Worm (Caenorhabditis elegans): ENCODE measurements around the gene clec-255.

Gene clec-255

DNA sequence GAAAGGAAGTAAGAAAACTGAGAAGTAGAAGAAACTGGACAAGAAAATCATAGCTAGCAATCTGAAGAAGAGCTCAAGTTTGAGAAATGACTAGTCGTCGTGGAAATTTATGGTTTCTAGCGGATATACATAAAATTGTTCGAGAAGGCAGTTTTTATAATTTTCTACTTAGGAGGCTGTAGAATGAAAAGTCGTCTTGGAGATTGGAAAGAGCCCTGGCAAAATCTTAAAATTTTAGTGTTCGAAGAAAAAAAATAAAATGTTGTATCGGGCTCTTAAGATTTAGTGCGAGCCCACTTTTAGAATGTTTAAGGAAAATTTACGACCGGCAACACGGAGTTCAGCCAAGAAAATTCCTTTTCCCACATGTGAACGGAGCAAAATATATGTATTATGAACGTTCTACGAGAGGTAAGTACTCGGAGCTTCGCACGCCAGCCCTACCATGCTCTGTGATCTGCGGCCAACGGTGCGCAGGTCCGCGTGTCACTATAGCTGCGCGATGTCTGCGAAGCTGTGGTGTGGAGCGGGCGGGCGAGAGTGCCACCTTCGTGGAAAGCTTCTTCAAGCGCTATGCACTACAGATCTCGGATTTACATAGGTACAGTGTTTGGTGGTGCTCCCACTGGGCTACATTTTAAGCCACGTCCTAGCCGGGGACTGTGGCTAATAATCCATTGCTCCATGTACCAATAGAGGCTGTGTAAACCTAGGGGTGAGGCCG, 23.4 kb downstream of the clec-255 start, which contains the start of gene clec-251:
clec-251 (minus strand) TSS at position 51 of the 724 bp plus-strand sequence.
- no peak for TF ChIP-seq dao-5 (tag; optimal IDR thresholded peaks at IDR 0.05)
- no peak for TF ChIP-seq W03F9.2 (tag; optimal IDR thresholded peaks at IDR 0.05)
- TF ChIP-seq him-1 (tag; optimal IDR thresholded peaks at IDR 0.05), result no peak

DNA sequence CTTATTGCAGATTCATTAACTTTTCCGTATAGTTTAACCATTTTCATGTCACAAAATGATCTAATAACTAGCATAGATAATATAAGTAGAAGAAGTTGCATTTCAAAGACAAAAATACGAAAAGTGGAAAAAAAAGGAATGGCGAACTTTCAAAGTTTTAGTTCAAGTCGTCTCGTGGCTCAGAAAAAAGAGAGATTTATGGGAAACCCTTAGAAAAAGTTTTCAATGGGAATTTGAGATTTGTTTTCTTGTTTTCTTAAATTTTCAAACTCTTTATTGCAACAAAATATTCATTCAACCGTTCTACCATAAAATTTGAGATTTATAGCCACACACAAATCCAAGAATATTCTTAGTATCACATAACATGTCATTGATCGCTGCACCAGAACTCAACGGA, 28.4 kb downstream of the clec-255 start, which contains the start of gene clec-250:
clec-250 (minus strand) TSS at position 101 of the 400 bp plus-strand sequence.
- TF ChIP-seq dao-5 (tag; optimal IDR thresholded peaks at IDR 0.05) (no peak), him-1 (tag; optimal IDR thresholded peaks at IDR 0.05) (no peak), W03F9.2 (tag; optimal IDR thresholded peaks at IDR 0.05) (no peak)

DNA sequence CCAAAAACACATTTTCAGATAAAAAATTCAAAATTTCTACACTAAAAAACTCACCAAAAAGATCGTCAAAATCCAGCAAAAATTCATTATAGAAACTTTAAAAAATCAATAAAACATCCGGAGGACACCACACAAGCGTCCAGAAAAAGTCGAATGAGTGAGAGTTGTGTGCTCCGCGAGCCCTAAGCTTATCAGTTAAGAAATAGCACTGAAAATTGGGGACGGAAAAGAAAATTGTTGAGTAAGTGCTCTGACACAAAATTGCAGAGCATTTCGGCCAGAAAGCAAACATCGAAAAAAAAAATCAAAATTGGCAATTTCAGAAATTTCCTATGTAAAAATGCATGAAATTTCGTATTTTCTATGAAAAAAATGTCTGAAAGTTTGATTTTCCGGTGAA, 32.9 kb downstream of the clec-255 start:
- no peak for TF ChIP-seq him-1 (tag; optimal IDR thresholded peaks at IDR 0.05)
- TF ChIP-seq W03F9.2 (tag; optimal IDR thresholded peaks at IDR 0.05), result no peak
- no peak for TF ChIP-seq dao-5 (tag; optimal IDR thresholded peaks at IDR 0.05)

DNA sequence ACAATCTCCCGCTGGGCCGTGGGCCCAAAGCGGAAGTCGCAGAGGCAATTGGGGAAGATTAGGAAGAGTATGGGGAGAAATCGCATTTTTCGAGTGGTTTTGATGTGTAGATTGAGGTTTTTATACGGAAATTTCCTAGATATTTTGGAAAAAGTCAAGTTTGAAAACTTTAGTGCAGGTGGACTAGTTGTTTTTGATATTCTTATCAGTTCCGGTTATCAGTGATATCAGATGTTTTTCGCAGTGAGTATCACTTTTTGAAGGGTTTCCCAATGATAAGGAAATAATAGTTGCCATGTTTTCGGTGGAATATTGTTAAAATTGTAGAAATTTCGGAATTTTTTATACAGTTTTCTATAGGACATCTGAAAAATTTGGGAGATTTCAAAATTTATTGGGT, 36.1 kb downstream of the clec-255 start, which contains the start of gene scl-20:
scl-20 (minus strand) TSS at position 101 of the 400 bp plus-strand sequence.
- TF ChIP-seq W03F9.2 (tag; optimal IDR thresholded peaks at IDR 0.05) (no peak), dao-5 (tag; optimal IDR thresholded peaks at IDR 0.05) (no peak), him-1 (tag; optimal IDR thresholded peaks at IDR 0.05) (no peak)

DNA sequence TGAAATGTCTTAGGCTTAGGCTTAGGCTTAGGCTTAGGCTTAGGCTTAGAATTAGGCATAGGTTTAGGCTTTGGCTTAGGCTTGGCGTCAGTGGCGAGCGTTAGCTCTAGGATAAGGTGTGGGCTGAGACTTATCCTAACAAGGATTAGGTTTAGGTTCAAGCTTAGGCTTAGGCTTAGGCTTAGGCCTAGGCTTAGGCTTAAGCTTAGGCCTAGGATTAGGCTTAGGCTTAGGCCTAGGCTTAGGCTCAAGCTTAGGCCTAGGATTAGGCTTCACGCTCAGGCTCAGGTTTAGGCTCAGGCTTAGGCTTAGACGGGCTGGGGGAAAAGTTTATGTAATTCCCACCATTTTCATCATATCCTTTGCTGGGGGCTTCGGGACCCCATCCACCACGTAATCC, 36.6 kb downstream of the clec-255 start:
- TF ChIP-seq dao-5 (tag; optimal IDR thresholded peaks at IDR 0.05) (no peak), W03F9.2 (tag; optimal IDR thresholded peaks at IDR 0.05) (no peak), him-1 (tag; optimal IDR thresholded peaks at IDR 0.05) (no peak)

DNA sequence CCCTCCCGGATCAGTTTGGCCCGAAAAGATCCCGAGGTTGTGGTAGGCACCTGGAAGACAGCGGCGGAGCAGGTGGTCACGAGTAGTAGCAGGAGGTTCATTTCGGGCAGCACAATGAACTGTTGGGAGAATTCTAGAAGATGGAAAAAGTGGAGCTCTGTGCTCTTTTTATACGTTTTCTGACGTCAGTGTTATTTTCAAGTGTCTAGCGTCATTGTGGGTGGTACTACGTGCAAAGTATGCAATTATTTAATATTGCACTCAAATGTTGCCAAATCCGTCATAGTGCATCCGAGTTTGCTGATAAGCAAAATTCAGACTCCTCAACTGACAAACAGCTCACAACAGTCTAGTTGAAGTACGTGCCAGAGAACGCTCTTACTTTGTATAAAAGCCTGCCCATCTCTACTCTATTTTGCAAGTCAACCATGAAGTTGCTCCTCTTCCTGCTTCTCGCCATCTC, 38.9 kb downstream of the clec-255 start, which contains the start of the genes asp-18 and scl-19:
asp-18 (minus strand) TSS at position 101 of the 463 bp plus-strand sequence.
scl-19 (plus strand) TSS at position 413 of the 463 bp plus-strand sequence.
- no peak for TF ChIP-seq W03F9.2 (tag; optimal IDR thresholded peaks at IDR 0.05)
- no peak for TF ChIP-seq dao-5 (tag; optimal IDR thresholded peaks at IDR 0.05)
- TF ChIP-seq him-1 (tag; optimal IDR thresholded peaks at IDR 0.05), result no peak

DNA sequence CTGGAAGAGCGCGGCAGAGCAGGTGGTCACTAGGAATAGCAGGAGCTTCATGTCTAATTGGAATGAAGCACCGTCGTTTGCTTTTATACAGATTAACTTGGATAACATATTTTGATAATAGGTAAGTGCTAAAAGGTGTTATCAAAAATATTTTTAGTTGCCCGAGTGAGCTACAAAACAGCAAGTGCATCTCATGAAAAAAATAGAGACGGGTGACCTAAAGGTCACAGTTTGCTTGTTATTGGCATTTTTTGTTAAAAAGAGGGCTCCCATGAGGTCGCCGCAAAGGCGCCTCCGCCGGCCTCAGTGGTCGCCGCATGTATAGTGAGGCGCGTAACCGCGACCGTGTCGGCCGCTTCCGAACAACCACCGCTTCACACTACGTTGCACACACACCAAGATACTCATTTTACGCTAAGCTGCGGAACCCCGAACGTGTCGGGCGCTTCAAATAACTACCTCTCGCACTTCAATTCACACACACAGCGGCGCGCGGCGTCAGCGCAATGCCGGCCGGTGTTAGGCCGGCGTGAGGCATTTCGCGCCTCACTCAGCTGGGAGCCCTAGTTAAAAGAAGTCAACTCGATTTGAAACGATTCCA, 41.1 kb downstream of the clec-255 start, which contains the start of gene asp-19:
asp-19 (minus strand) TSS at position 51 of the 601 bp plus-strand sequence.
- TF ChIP-seq dao-5 (tag; optimal IDR thresholded peaks at IDR 0.05), result no peak
- TF ChIP-seq W03F9.2 (tag; optimal IDR thresholded peaks at IDR 0.05), result no peak
- TF ChIP-seq him-1 (tag; optimal IDR thresholded peaks at IDR 0.05), result no peak

DNA sequence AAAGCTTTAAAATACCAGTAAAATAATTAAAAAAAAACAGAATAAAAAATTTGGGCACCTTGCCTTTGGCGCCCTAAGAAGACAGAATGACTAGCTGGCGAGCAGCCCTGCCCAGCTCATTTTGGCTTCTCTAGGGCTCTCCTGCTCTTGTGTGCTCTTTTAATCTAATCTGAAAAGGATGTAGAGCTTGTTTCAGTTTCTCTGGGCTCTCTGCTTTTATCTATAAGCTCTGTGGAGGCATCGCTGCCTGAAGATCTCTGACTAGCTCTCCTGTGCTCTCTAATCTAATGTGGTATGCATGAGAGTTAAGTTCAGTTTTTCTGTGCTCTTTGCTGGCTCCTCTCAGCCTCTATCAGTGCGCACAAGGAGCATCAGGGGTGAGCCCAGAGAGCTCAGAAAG, 44.7 kb downstream of the clec-255 start:
- TF ChIP-seq W03F9.2 (tag; optimal IDR thresholded peaks at IDR 0.05) (no peak), dao-5 (tag; optimal IDR thresholded peaks at IDR 0.05) (no peak), him-1 (tag; optimal IDR thresholded peaks at IDR 0.05) (no peak)

DNA sequence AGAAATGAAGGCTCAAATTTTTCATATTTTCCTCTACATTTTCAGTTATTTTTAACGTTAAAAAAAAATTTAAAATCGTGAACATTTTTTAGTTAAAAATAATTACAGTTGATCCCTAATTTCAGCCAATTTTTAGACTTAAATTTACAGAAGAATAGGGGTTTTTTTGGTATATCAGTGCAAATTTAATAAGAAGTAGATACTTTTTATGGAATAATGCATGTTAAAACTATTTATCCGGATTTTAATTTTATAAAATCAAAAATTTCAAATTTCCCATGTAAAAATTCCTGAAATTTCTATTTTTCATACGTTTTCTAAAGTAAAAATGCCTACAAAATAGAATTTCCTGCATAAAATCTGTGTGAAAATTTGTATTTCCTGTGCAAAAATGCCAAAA, 46.4 kb downstream of the clec-255 start:
- TF ChIP-seq dao-5 (tag; optimal IDR thresholded peaks at IDR 0.05), result no peak
- TF ChIP-seq W03F9.2 (tag; optimal IDR thresholded peaks at IDR 0.05), result no peak
- no peak for TF ChIP-seq him-1 (tag; optimal IDR thresholded peaks at IDR 0.05)

DNA sequence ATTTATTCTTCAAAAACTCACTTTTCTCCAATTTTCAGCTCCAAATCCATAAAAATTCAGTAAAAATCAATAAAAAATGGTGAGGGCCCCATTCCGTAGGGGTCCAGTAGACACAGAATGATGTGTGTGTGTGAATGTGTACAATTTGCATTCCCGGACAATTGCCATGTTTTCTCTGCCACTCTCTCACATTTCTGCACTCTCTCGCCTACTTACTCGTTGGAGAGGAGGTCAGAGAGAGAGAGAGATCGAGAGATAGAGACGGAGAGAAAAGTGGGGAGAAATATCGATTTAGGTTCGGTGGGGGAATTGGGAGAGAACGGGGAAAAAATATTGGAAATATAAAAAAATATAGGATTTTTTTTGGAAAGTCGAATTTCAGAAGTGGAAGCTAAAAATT, 46.9 kb downstream of the clec-255 start:
- TF ChIP-seq him-1 (tag; optimal IDR thresholded peaks at IDR 0.05) (no peak), W03F9.2 (tag; optimal IDR thresholded peaks at IDR 0.05) (peak; percentile 58)

DNA sequence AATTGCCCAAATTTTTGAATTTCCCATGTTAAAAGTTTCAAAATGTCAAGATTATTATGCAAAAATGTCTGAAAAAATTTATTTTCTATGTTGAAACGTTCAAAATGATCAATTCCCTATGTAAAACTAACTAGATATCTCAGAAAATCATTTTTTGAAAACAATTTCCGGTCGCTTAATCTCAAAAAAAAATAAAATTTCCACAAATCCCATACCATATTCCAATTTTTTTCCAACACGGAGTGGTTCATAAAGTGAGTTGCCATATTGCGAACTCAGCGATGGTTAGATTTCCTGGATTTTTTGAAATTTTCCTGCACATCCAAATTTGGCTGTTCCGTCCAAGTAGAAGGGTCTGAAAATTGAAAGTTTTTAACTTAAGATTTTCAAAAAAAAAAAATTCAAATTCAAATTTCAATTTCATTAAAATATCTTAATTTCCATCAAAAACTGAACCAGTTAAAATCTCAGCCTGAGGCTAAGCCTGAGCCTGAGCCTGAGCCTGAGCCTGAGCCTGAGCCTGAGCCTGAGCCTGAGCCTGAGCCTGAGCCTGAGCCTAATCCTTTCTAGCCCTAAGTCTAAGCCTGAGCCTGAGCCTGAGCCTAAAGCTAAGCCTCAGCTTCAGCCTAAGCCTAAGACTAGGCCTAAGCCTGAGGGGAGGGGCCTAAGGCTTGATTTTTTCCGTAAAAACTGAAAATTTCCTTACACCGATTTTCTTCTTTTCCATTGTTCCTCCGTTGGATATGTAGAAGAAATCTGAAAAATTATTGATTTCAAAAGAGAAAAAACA, 47.8 kb downstream of the clec-255 start:
- TF ChIP-seq W03F9.2 (tag; optimal IDR thresholded peaks at IDR 0.05) (no peak), him-1 (tag; optimal IDR thresholded peaks at IDR 0.05) (no peak), dao-5 (tag; optimal IDR thresholded peaks at IDR 0.05) (no peak)

DNA sequence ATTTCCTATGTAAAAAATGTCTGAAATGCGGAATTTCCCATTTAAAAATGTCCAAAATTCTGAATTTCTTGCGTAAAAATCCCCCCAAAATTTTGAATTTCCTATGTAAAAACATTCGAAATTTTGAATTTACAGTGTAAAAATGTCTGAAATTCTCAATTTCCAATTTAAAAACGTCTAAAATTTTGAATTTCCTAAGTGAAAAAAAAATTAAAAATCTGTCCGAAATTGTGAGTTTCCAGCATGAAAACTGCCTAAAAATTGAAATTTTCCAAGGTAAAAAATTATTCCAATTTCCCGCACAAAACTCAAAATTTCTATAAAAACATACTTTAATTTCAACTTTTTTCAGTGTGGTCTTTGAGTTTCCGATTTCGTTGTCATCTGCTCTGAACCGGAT, 48.6 kb downstream of the clec-255 start:
- TF ChIP-seq him-1 (tag; optimal IDR thresholded peaks at IDR 0.05) (no peak), dao-5 (tag; optimal IDR thresholded peaks at IDR 0.05) (no peak), W03F9.2 (tag; optimal IDR thresholded peaks at IDR 0.05) (no peak)

DNA sequence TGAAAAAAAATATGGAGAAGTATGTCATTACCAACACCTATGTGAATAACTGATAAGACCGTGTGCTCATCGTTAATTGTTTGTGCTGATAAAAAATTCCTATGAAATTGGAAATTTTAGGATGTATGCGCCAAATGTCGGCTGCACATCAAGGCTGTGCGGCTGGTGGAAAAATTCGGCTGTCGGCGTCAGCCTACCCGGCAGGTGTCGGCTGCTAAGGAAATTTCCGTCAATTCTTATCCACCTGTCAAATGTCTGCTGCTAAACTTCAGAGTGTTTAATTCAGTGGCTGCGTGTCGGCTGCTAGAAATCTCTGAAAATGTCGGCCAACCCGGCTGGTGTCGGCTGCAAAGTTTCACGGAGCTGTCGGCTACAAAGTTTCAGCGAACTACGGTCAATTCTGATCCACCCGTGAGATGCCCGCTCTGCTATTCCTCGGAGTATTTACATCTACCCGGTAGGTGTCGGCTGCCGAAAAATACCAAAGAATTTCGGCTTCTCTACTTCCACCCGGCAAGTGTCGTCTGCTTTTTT, 50.5 kb downstream of the clec-255 start, which contains the start of gene Y17D7C.2:
Y17D7C.2 (minus strand) TSS at position 32 of the 534 bp plus-strand sequence.
- TF ChIP-seq dao-5 (tag; optimal IDR thresholded peaks at IDR 0.05) (no peak), him-1 (tag; optimal IDR thresholded peaks at IDR 0.05) (no peak), W03F9.2 (tag; optimal IDR thresholded peaks at IDR 0.05) (no peak)

All from whole organism, L4/young adult.